Worm (Caenorhabditis elegans) whole organism, L3 larva: ENCODE results near the gene inx-7.

ENCODE experiments used
- ZK546.5 ChIP-seq: sonication (generic microtip); optimal IDR thresholded peaks from 2 replicates; lab custom pipeline; 2017; ENCODE audit warnings: missing biosample characterization, missing genetic modification characterization
- ama-1 ChIP-seq: fragments of 150-350 bp; optimal IDR thresholded peaks from 2 replicates; lab custom pipeline; 2018
- ceh-16 ChIP-seq: sonication (generic microtip); optimal IDR thresholded peaks from 2 replicates; lab custom pipeline; 2017; ENCODE audit warnings: missing biosample characterization, missing genetic modification characterization
- ceh-9 ChIP-seq: sonication (generic microtip); optimal IDR thresholded peaks from 2 replicates; lab custom pipeline; 2018; ENCODE audit warnings: missing biosample characterization, missing genetic modification characterization
- daf-12 ChIP-seq: fragments of 150-350 bp; optimal IDR thresholded peaks from 2 replicates; lab custom pipeline; 2014; ENCODE audit warnings: missing biosample characterization, missing genetic modification reagents, missing genetic modification characterization
- egl-27 ChIP-seq: sonication (generic microtip); optimal IDR thresholded peaks from 4 replicates; lab custom pipeline; 2017; ENCODE audit warnings: missing biosample characterization, missing genetic modification reagents, missing genetic modification characterization
- egl-5 ChIP-seq: fragments of 150-350 bp; optimal IDR thresholded peaks from 2 replicates; lab custom pipeline; 2017; ENCODE audit warnings: missing biosample characterization, missing genetic modification reagents, missing genetic modification characterization, inconsistent platforms
- elt-1 ChIP-seq: fragments of 150-350 bp; optimal IDR thresholded peaks from 2 replicates; lab custom pipeline; 2014; ENCODE audit warnings: missing biosample characterization, missing genetic modification characterization
- elt-3 ChIP-seq, 3 experiments: fragments of 150-350 bp in 1 of 3; sonication (generic microtip) in 2 of 3; optimal IDR thresholded peaks; 2 replicates in 2 of 3; 4 replicates in 1 of 3; lab custom pipeline; 2014 to 2017; ENCODE audit warnings: missing biosample characterization in 3 of 3, missing genetic modification characterization in 3 of 3
- fkh-10 ChIP-seq: sonication (generic microtip); optimal IDR thresholded peaks from 2 replicates; lab custom pipeline; 2017; ENCODE audit warnings: missing biosample characterization, missing genetic modification reagents, missing genetic modification characterization
- fkh-2 ChIP-seq: fragments of 150-350 bp; optimal IDR thresholded peaks from 2 replicates; lab custom pipeline; 2014; ENCODE audit warnings: missing biosample characterization, missing genetic modification reagents, missing genetic modification characterization
- fos-1 ChIP-seq: fragments of 150-350 bp; optimal IDR thresholded peaks from 2 replicates; lab custom pipeline; 2014; ENCODE audit warnings: missing biosample characterization, missing genetic modification characterization
- jun-1 ChIP-seq: fragments of 150-350 bp; optimal IDR thresholded peaks from 2 replicates; lab custom pipeline; 2014; ENCODE audit warnings: missing biosample characterization, missing genetic modification reagents, missing genetic modification characterization
- lin-15B ChIP-seq: fragments of 150-350 bp; optimal IDR thresholded peaks from 2 replicates; lab custom pipeline; 2014; ENCODE audit warnings: missing biosample characterization, missing genetic modification characterization
- lin-39 ChIP-seq: fragments of 150-350 bp; optimal IDR thresholded peaks from 2 replicates; lab custom pipeline; 2018; ENCODE audit warnings: missing biosample characterization, missing genetic modification reagents, missing genetic modification characterization
- nfya-1 ChIP-seq: sonication (generic microtip); optimal IDR thresholded peaks from 2 replicates; lab custom pipeline; 2017; ENCODE audit warnings: missing genetic modification characterization, mild to moderate bottlenecking, missing compliant biosample characterization, antibody characterized with exemption, moderate library complexity; ENCODE audit not compliant: insufficient read depth
- nhr-23 ChIP-seq: fragments of 150-350 bp; optimal IDR thresholded peaks from 2 replicates; lab custom pipeline; 2014; ENCODE audit warnings: missing biosample characterization, missing genetic modification reagents, missing genetic modification characterization
- nhr-237 ChIP-seq: fragments of 150-350 bp; optimal IDR thresholded peaks from 2 replicates; lab custom pipeline; 2014; ENCODE audit warnings: missing biosample characterization, missing genetic modification characterization
- nhr-28 ChIP-seq: fragments of 150-350 bp; optimal IDR thresholded peaks from 2 replicates; lab custom pipeline; 2014; ENCODE audit warnings: missing biosample characterization, missing genetic modification characterization
- nhr-67 ChIP-seq: fragments of 150-350 bp; optimal IDR thresholded peaks from 2 replicates; lab custom pipeline; 2014; ENCODE audit warnings: missing biosample characterization, missing genetic modification characterization
- nhr-76 ChIP-seq: fragments of 150-350 bp; sonication (generic microtip); optimal IDR thresholded peaks from 5 replicates; lab custom pipeline; 2014; ENCODE audit warnings: missing biosample characterization, missing genetic modification characterization
- nhr-77 ChIP-seq: fragments of 150-350 bp; optimal IDR thresholded peaks from 2 replicates; lab custom pipeline; 2014; ENCODE audit warnings: missing biosample characterization, missing genetic modification characterization
- pqm-1 ChIP-seq: fragments of 150-350 bp; optimal IDR thresholded peaks from 2 replicates; lab custom pipeline; 2017; ENCODE audit warnings: missing biosample characterization, missing genetic modification characterization, inconsistent platforms
- sea-2 ChIP-seq: fragments of 150-350 bp; sonication (generic microtip); optimal IDR thresholded peaks from 4 replicates; lab custom pipeline; 2014; ENCODE audit warnings: missing biosample characterization, missing genetic modification reagents, missing genetic modification characterization
- skn-1 ChIP-seq: fragments of 150-350 bp; optimal IDR thresholded peaks from 2 replicates; lab custom pipeline; 2014; ENCODE audit warnings: missing biosample characterization, missing genetic modification characterization
- unc-62 ChIP-seq: fragments of 150-350 bp; sonication (generic microtip); optimal IDR thresholded peaks from 4 replicates; lab custom pipeline; 2014; ENCODE audit warnings: missing biosample characterization, missing genetic modification reagents, missing genetic modification characterization
- zag-1 ChIP-seq: fragments of 150-350 bp; optimal IDR thresholded peaks from 2 replicates; lab custom pipeline; 2014; ENCODE audit warnings: missing biosample characterization, missing genetic modification characterization
- ztf-11 ChIP-seq: fragments of 150-350 bp; optimal IDR thresholded peaks from 2 replicates; lab custom pipeline; 2014; ENCODE audit warnings: missing biosample characterization, missing genetic modification characterization

The inx-7 gene

ce11 chrIV:5924241-5924640 lies 22.2 kb downstream of the inx-7 start:
- no peak for TF ChIP-seq ztf-11
- TF ChIP-seq ceh-9 (tag; lab: Kevin White, UChicago): no peak
- TF ChIP-seq, all 47 proteins: peak for 0

DNA sequence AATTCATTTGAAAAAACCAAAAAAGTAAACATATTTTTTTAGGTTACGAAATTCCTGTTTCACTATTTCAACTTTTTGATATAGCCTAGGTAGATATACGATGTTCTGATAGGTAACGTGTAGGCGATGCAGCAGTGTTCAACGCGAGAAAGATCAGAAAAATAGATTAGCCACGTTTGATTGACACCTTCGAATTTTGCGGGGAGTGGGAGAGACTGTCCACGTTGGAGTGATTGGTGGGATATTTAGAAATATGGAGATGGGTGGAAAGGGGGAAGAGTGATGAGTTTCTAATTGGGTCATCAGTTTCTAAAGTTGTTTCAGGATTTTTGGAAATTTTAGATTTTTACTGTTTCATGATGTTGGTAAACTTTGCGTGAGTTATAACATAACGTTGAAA lies 23.3 kb downstream of the inx-7 start:
- TF ChIP-seq unc-62 (GFP tag; lab: Kevin White, UChicago) (peak; percentile 5), fos-1 (tag; lab: Kevin White, UChicago) (no peak)

DNA sequence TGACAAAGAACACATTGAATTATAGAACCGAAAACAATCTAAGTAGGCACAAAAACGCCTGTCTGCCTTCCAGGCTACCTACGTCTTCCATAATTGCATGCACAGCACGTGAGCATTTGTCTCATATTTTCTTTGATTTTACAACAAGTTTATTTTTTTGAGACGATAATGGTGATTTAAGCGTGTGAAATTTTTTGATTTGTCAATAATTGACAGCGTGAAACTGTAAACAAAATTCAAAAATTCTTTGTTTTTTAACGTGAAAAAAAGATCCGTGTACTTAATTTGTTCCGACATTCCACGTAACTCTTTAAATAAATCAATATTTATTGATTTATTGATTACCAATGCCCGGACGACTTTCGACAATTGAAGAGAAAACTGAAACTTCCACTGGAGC lies 29.4 kb downstream of the inx-7 start, which contains the start of gene dhhc-13:
Gene dhhc-13 (plus strand): TSS at position 301 of the 400 bp plus-strand sequence.
- TF ChIP-seq fkh-2 (tag; lab: Kevin White, UChicago): no peak
- TF ChIP-seq nhr-76 (tag; lab: Kevin White, UChicago): no peak
- no peak for TF ChIP-seq sea-2 (GFP tag; lab: Kevin White, UChicago)
- no peak for TF ChIP-seq nhr-67 (tag; lab: Kevin White, UChicago)
- no peak for TF ChIP-seq ztf-11
- TF ChIP-seq nfya-1 (tag; lab: Kevin White, UChicago): no peak
- no peak for TF ChIP-seq lin-15B (tag; lab: Kevin White, UChicago)
- TF ChIP-seq nhr-28: no peak
- no peak for TF ChIP-seq egl-5 (tag; lab: Kevin White, UChicago)
- TF ChIP-seq zag-1 (tag; lab: Kevin White, UChicago): no peak

- TF ChIP-seq lin-15B (tag; lab: Kevin White, UChicago): no peak
- no peak for TF ChIP-seq nfya-1 (tag; lab: Kevin White, UChicago)
- TF ChIP-seq fkh-10: peak; percentile 88
- TF ChIP-seq, all 47 proteins: peak for 1
These were observed 31.3 kb downstream of the inx-7 start for ce11 chrIV:5915152-5915551.

DNA sequence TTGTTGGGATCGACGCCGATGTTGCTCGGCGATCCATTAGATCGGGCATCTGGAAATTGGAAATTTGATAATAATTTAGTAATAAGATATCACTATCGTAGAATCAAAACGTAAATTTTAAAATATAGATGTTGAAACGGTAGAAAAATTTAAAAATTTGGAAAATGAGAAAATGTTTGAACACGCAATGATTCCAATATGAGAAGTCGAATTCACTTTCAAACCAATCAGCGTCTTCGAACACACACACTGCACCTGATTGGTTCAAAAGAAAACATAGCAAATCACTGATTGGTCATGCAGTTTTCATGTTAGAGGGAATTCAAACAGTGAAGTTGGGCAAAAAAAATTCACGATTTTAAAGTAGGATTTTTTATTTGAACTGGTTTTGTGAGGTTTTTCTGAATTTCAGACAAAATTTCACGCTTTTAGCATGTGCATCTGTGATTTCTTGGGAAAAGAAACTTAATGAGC lies 43.1 kb downstream of the inx-7 start, which contains the start of gene H04M03.12:
Gene H04M03.12 (minus strand): TSS at position 51 of the 474 bp plus-strand sequence.
- TF ChIP-seq nhr-77 (no peak), pqm-1 (no peak), nfya-1 (tag; lab: Kevin White, UChicago) (peak; percentile 67), jun-1 (tag; lab: Kevin White, UChicago) (no peak)
- TF ChIP-seq, all 47 proteins: peak for 1

- no peak for TF ChIP-seq zag-1 (tag; lab: Kevin White, UChicago)
- no peak for TF ChIP-seq ZK546.5 (tag; lab: Kevin White, UChicago)
- TF ChIP-seq ztf-11: no peak
- TF ChIP-seq elt-1 (tag; lab: Kevin White, UChicago): no peak
- TF ChIP-seq egl-27 (tag; lab: Kevin White, UChicago): no peak
- no peak for TF ChIP-seq lin-39 (tag; lab: Kevin White, UChicago)
- no peak for TF ChIP-seq jun-1 (tag; lab: Kevin White, UChicago)
- TF ChIP-seq daf-12 (tag; lab: Kevin White, UChicago): no peak
- TF ChIP-seq nhr-237: no peak
- no peak for TF ChIP-seq unc-62 (GFP tag; lab: Kevin White, UChicago)
- TF ChIP-seq sea-2 (GFP tag; lab: Kevin White, UChicago): no peak
- TF ChIP-seq ama-1 (lab: Kevin White, UChicago): no peak
These were observed 43.7 kb downstream of the inx-7 start for ce11 chrIV:5902730-5903129.

DNA sequence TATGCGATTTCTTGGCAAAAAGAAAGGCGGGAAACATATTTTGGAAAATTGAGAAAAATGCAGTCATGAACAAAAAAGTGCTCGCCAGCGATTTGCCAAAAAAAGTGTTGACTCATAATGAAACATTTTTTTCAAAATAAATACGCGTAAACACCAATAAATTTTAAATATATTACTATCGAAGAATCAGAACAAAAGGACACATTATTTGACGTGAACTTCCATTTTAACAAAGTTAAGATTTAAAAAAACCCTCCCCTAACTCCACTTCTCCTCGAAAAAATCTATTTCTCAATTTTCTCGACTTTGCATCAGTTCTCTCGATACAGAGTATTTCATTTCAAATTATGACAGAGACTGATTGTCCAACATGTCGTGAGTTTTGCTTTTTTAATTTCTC lies 50.1 kb downstream of the inx-7 start, which contains the start of gene pck-3:
Gene pck-3 (plus strand): TSS at position 301 of the 400 bp plus-strand sequence.
- TF ChIP-seq nhr-23 (tag; lab: Kevin White, UChicago) (no peak), ceh-16 (no peak), sea-2 (GFP tag; lab: Kevin White, UChicago) (no peak), skn-1 (tag; lab: Kevin White, UChicago) (no peak), elt-3 (tag; optimal IDR thresholded peaks at IDR 0.05; lab: Kevin White, UChicago) (no peak), fkh-10 (no peak)
